Worm (Caenorhabditis elegans) whole organism, late embryonic: ENCODE measurements around the gene F37H8.6.

Experiments
- K02D7.2 ChIP-seq: sonication (generic microtip); optimal IDR thresholded peaks from 2 replicates; lab custom pipeline; 2017; ENCODE audit warnings: mild to moderate bottlenecking, missing genetic modification characterization, missing compliant biosample characterization
- K09A11.1 ChIP-seq: sonication (generic microtip); optimal IDR thresholded peaks from 2 replicates; lab custom pipeline; 2017; ENCODE audit warnings: antibody characterized with exemption, mild to moderate bottlenecking, missing genetic modification characterization, missing compliant biosample characterization; ENCODE audit not compliant: insufficient read depth
- T23F11.4 ChIP-seq: fragments of 200-800 bp; sonication (Bioruptor generic); optimal IDR thresholded peaks from 2 replicates; lab custom pipeline; 2018; ENCODE audit warnings: mild to moderate bottlenecking, missing genetic modification characterization, missing compliant biosample characterization
- Y22D7AL.16 ChIP-seq: sonication (generic microtip); optimal IDR thresholded peaks from 2 replicates; lab custom pipeline; 2016; ENCODE audit warnings: missing genetic modification characterization, missing compliant biosample characterization
- ahr-1 ChIP-seq: sonication (generic microtip); optimal IDR thresholded peaks from 2 replicates; lab custom pipeline; 2016; ENCODE audit warnings: missing genetic modification characterization, missing compliant biosample characterization
- ama-1 ChIP-seq: fragments of 150-350 bp; optimal IDR thresholded peaks from 2 replicates; lab custom pipeline; 2014
- ceh-14 ChIP-seq: sonication (generic microtip); optimal IDR thresholded peaks from 2 replicates; lab custom pipeline; 2016; ENCODE audit warnings: missing genotype, missing genetic modification characterization, missing compliant biosample characterization
- ceh-18 ChIP-seq: sonication (generic microtip); optimal IDR thresholded peaks from 2 replicates; lab custom pipeline; 2016; ENCODE audit warnings: missing genetic modification characterization, missing compliant biosample characterization
- ceh-19 ChIP-seq: fragments of 200-800 bp; sonication (Bioruptor generic); optimal IDR thresholded peaks from 2 replicates; lab custom pipeline; 2018; ENCODE audit warnings: mild to moderate bottlenecking, missing genetic modification characterization, missing compliant biosample characterization
- ceh-2 ChIP-seq: sonication (generic microtip); optimal IDR thresholded peaks from 2 replicates; lab custom pipeline; 2016; ENCODE audit warnings: missing genotype, missing genetic modification characterization, missing compliant biosample characterization
- ceh-24 ChIP-seq: sonication (generic microtip); optimal IDR thresholded peaks from 2 replicates; lab custom pipeline; 2016; ENCODE audit warnings: mild to moderate bottlenecking, missing genetic modification characterization, missing compliant biosample characterization
- che-1 ChIP-seq: sonication (generic microtip); optimal IDR thresholded peaks from 2 replicates; lab custom pipeline; 2016; ENCODE audit warnings: mild to moderate bottlenecking, missing genetic modification characterization, missing compliant biosample characterization
- dve-1 ChIP-seq: sonication (generic microtip); optimal IDR thresholded peaks from 2 replicates; lab custom pipeline; 2017; ENCODE audit warnings: antibody characterized with exemption, mild to moderate bottlenecking, missing genetic modification characterization, missing compliant biosample characterization
- elt-2 ChIP-seq: sonication (generic microtip); optimal IDR thresholded peaks from 2 replicates; lab custom pipeline; 2016; ENCODE audit warnings: missing genetic modification reagents, missing genetic modification characterization, missing compliant biosample characterization
- elt-4 ChIP-seq: sonication (generic microtip); optimal IDR thresholded peaks from 2 replicates; lab custom pipeline; 2016; ENCODE audit warnings: missing genetic modification characterization, missing compliant biosample characterization
- ets-4 ChIP-seq: sonication (generic microtip); optimal IDR thresholded peaks from 2 replicates; lab custom pipeline; 2016; ENCODE audit warnings: missing genetic modification characterization, missing compliant biosample characterization
- gmeb-2 ChIP-seq: sonication (generic microtip); optimal IDR thresholded peaks from 2 replicates; lab custom pipeline; 2016; ENCODE audit warnings: missing genetic modification characterization, inconsistent platforms, missing compliant biosample characterization
- hlh-13 ChIP-seq: fragments of 200-800 bp; sonication (Bioruptor generic); optimal IDR thresholded peaks from 2 replicates; lab custom pipeline; 2018; ENCODE audit warnings: mild to moderate bottlenecking, missing genetic modification characterization, missing compliant biosample characterization
- hlh-8 ChIP-seq: sonication (generic microtip); optimal IDR thresholded peaks from 2 replicates; lab custom pipeline; 2016; ENCODE audit warnings: missing genotype, missing genetic modification characterization, missing compliant biosample characterization
- madf-2 ChIP-seq: sonication (generic microtip); optimal IDR thresholded peaks from 2 replicates; lab custom pipeline; 2017; ENCODE audit warnings: missing genetic modification characterization, missing compliant biosample characterization
- mec-3 ChIP-seq: sonication (generic microtip); optimal IDR thresholded peaks from 2 replicates; lab custom pipeline; 2016; ENCODE audit warnings: borderline replicate concordance, missing genetic modification characterization, missing compliant biosample characterization
- nfya-1 ChIP-seq: sonication (generic microtip); optimal IDR thresholded peaks from 2 replicates; lab custom pipeline; 2017; ENCODE audit warnings: missing genetic modification characterization, mild to moderate bottlenecking, missing compliant biosample characterization, antibody characterized with exemption, moderate library complexity
- pag-3 ChIP-seq: sonication (generic microtip); optimal IDR thresholded peaks from 2 replicates; lab custom pipeline; 2016; ENCODE audit warnings: missing compliant biosample characterization, missing genetic modification characterization, borderline replicate concordance
- pha-2 ChIP-seq: sonication (generic microtip); optimal IDR thresholded peaks from 2 replicates; lab custom pipeline; 2017; ENCODE audit warnings: mild to moderate bottlenecking, missing genetic modification characterization, missing compliant biosample characterization
- pqm-1 ChIP-seq: sonication (generic microtip); optimal IDR thresholded peaks from 2 replicates; lab custom pipeline; 2016; ENCODE audit warnings: missing genetic modification characterization, missing compliant biosample characterization
- sdc-2 ChIP-seq: sonication (generic microtip); optimal IDR thresholded peaks from 2 replicates; lab custom pipeline; 2016; ENCODE audit warnings: missing genotype, missing genetic modification characterization, missing compliant biosample characterization
- sox-2 ChIP-seq: fragments of 200-800 bp; sonication (Bioruptor generic); IDR thresholded peaks from 2 replicates; pipeline ENCODE4 v1.3.6; 2022; ENCODE audit warnings: missing genetic modification reagents, missing genetic modification characterization, missing compliant biosample characterization
- sox-4 ChIP-seq: sonication (generic microtip); optimal IDR thresholded peaks from 2 replicates; lab custom pipeline; 2017; ENCODE audit warnings: mild to moderate bottlenecking, missing genetic modification characterization, inconsistent platforms, missing compliant biosample characterization
- syd-9 ChIP-seq: sonication (generic microtip); optimal IDR thresholded peaks from 2 replicates; lab custom pipeline; 2016; ENCODE audit warnings: mild to moderate bottlenecking, missing genetic modification characterization, moderate library complexity, missing compliant biosample characterization
- tbx-7 ChIP-seq: sonication (generic microtip); optimal IDR thresholded peaks from 2 replicates; lab custom pipeline; 2016; ENCODE audit warnings: missing genotype, missing genetic modification characterization, missing compliant biosample characterization
- ttx-3 ChIP-seq: sonication (generic microtip); optimal IDR thresholded peaks from 2 replicates; lab custom pipeline; 2016; ENCODE audit warnings: missing genetic modification reagents, missing genetic modification characterization, missing compliant biosample characterization
- unc-3 ChIP-seq, 2 experiments: fragments of 200-800 bp in 1 of 2; sonication (Bioruptor generic) in 1 of 2; sonication (generic microtip) in 1 of 2; conservative IDR thresholded peaks in 1 of 2; optimal IDR thresholded peaks in 1 of 2; 2 replicates each; pipeline versions ENCODE4 v1.3.6 to Lab custom; 2016 to 2022; ENCODE audit warnings: missing compliant biosample characterization in 2 of 2, missing genetic modification characterization in 2 of 2, missing genetic modification reagents in 1 of 2
- unc-42 ChIP-seq: sonication (generic microtip); optimal IDR thresholded peaks from 2 replicates; lab custom pipeline; 2016; ENCODE audit warnings: missing genotype, missing genetic modification characterization, missing compliant biosample characterization

The F37H8.6 gene

ce11 chrII:11177376-11177775 lies at the start of gene F37H8.6:
Gene F37H8.6 (minus strand): TSS chrII:11177476.
- TF ChIP-seq hlh-8 (tag; lab: Kevin White, UChicago) (no peak), ceh-24 (tag; lab: Kevin White, UChicago) (no peak), dve-1 (tag; lab: Kevin White, UChicago) (no peak), ahr-1 (tag; lab: Kevin White, UChicago) (no peak), mec-3 (tag; lab: Kevin White, UChicago) (no peak), unc-3 (GFP tag; conservative IDR thresholded peaks at IDR 0.05; lab: Robert Waterston, UW) (no peak), unc-3 (tag; optimal IDR thresholded peaks at IDR 0.05; lab: Kevin White, UChicago) (no peak)

ce11 chrII:11226379-11226778 lies 49.1 kb upstream of the F37H8.6 start, which contains the start of gene T06D8.2:
Gene T06D8.2 (plus strand): TSS chrII:11226679.
- no peak for TF ChIP-seq madf-2
- no peak for TF ChIP-seq syd-9 (tag; lab: Kevin White, UChicago)
- TF ChIP-seq hlh-8 (tag; lab: Kevin White, UChicago): no peak
- no peak for TF ChIP-seq ceh-2 (tag; lab: Kevin White, UChicago)

ce11 chrII:11224045-11224481 lies 46.8 kb upstream of the F37H8.6 start:
- peak; percentile 17 for TF ChIP-seq dve-1 (tag; lab: Kevin White, UChicago)
- no peak for TF ChIP-seq sox-4 (tag; lab: Kevin White, UChicago)
- TF ChIP-seq ama-1: peak; percentile 88
- TF ChIP-seq nfya-1 (tag; lab: Kevin White, UChicago): peak; percentile 50
- TF ChIP-seq K09A11.1: no peak
- no peak for TF ChIP-seq pha-2 (tag; lab: Kevin White, UChicago)
- TF ChIP-seq T23F11.4 (GFP tag; lab: Kevin White, UChicago): no peak
- TF ChIP-seq, all 69 proteins: peak for 3

ce11 chrII:11221771-11222355 lies 44.6 kb upstream of the F37H8.6 start, which contains the start of gene plpr-1:
Gene plpr-1 (plus strand): TSS chrII:11222305.
- TF ChIP-seq madf-2: no peak
- no peak for TF ChIP-seq ttx-3 (tag; lab: Kevin White, UChicago)
- TF ChIP-seq sox-2: no peak
- no peak for TF ChIP-seq ceh-18 (tag; lab: Kevin White, UChicago)
- peak; percentile 19 for TF ChIP-seq ets-4 (tag; lab: Kevin White, UChicago)

- TF ChIP-seq dve-1 (tag; lab: Kevin White, UChicago) (no peak), mec-3 (tag; lab: Kevin White, UChicago) (no peak), elt-4 (tag; lab: Kevin White, UChicago) (no peak), sdc-2 (tag; lab: Kevin White, UChicago) (no peak), Y22D7AL.16 (no peak), ceh-19 (GFP tag; lab: Kevin White, UChicago) (no peak), unc-42 (tag; lab: Kevin White, UChicago) (no peak), ceh-14 (no peak), ahr-1 (tag; lab: Kevin White, UChicago) (no peak), K02D7.2 (tag; lab: Kevin White, UChicago) (no peak), pqm-1 (no peak), ets-4 (tag; lab: Kevin White, UChicago) (no peak), gmeb-2 (tag; lab: Kevin White, UChicago) (no peak), tbx-7 (tag; lab: Kevin White, UChicago) (no peak), elt-2 (tag; lab: Kevin White, UChicago) (no peak)
These were observed 28.5 kb upstream of the F37H8.6 start for ce11 chrII:11205783-11206182.

DNA sequence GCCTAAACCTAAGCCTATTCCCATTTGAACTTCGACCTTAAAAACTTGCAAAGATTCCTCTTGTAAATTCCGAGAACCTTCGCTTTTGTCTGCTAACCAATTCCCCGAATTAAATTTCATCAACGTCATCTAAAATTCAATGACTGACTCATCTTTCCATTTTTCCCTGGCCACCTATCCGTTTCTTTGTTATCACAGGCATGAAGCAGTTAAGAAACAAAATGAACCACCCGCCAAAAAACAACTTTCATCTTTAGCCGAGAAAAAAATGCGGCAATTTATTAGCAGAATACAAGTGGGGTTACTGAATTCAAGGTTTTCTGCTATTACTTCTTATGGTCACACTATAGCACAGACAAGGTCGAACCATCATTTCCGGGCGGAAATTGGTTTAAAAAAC lies 27.5 kb upstream of the F37H8.6 start:
- TF ChIP-seq hlh-13 (GFP tag; lab: Kevin White, UChicago) (no peak), tbx-7 (tag; lab: Kevin White, UChicago) (no peak), che-1 (no peak), pag-3 (tag; lab: Kevin White, UChicago) (no peak), ceh-2 (tag; lab: Kevin White, UChicago) (no peak)
